Worm (Caenorhabditis elegans): ENCODE measurements around the gene ZK1058.3.

The ZK1058.3 gene

DNA sequence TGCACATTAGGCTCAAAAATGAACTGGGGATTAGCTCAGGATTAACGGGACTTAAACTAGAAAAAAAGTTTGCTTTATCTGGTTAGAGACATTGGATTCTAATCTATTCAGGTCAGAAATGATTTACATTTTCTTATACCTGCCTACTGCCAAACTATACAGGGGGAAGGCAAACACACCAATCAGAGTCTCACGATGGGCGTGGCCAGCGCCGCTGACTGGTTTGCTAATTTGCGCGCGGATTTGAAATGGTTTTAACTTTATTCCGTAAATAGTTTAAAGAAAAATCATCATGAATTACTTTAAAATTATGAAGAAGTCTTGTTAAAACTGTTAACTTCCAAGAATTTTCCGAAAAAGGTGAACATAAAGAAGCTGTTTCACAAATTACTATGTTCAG is 20.3 kb upstream of the ZK1058.3 start:
- TF ChIP-seq dao-5 (tag; optimal IDR thresholded peaks at IDR 0.05) (no peak), W03F9.2 (tag; optimal IDR thresholded peaks at IDR 0.05) (no peak), him-1 (tag; optimal IDR thresholded peaks at IDR 0.05) (no peak)

- TF ChIP-seq dao-5 (tag; optimal IDR thresholded peaks at IDR 0.05): no peak
- TF ChIP-seq him-1 (tag; optimal IDR thresholded peaks at IDR 0.05): peak; percentile 37
Measured at ce11 chrIII:3898850-3899249, 19.8 kb upstream of the ZK1058.3 start.

DNA sequence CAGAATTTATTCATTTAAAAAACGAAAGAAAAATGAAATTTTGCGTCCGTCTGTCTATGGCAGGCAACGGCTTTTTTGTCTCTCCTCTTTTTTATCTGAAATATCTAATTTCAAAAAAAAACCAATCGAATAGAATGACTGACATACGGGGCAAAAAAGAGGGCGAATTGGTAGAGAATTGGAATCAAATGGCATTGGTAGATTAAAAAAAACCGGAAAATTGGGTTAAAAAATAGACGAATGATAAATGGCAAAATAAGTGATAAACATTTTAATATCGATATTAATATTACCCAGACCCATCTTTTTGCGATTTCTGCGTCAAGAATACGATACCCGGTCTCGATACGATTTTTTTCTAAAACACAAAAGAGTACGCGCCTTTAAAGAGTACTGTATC is 17.1 kb upstream of the ZK1058.3 start, which contains the start of gene tir-1:
Gene tir-1 (minus strand): TSS at position 101 of the 400 bp plus-strand sequence.
- TF ChIP-seq him-1 (tag; optimal IDR thresholded peaks at IDR 0.05) (no peak), W03F9.2 (tag; optimal IDR thresholded peaks at IDR 0.05) (no peak), dao-5 (tag; optimal IDR thresholded peaks at IDR 0.05) (no peak)

DNA sequence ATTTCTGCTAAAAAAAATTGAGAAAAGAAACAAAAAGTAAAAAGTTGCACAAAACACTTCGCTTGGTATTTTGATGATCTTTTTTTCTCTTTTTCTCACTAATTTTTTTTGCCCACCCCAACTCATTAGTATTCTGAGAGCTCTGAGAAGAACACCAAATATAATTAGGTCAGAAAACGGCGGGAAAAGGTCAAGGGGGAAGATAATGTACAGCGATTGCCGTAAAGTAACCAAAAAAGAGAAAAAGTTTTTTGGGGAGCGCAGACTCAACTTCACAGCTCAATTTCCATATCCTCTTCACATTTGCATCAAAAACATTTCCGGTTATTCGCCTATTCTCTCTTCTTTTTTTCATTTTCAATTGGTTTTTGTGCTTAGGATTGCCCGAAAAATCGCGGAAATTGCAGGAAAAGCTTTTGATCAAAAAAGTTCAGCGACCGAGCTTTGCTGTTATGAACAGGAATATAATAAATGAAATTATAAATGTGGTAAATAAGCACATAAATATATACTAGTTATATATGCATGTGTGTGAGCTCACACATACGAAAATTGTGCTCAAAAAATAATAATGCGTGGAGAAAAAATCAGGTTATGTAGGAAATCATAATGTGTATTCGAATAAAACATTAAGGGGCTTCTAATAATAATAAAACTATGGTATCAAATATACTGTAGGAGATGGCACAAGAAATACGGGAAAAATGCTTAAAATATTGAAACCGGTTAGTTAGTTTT is 15.9 kb upstream of the ZK1058.3 start:
- TF ChIP-seq W03F9.2 (tag; optimal IDR thresholded peaks at IDR 0.05): no peak
- TF ChIP-seq dao-5 (tag; optimal IDR thresholded peaks at IDR 0.05): no peak
- no peak for TF ChIP-seq him-1 (tag; optimal IDR thresholded peaks at IDR 0.05)

DNA sequence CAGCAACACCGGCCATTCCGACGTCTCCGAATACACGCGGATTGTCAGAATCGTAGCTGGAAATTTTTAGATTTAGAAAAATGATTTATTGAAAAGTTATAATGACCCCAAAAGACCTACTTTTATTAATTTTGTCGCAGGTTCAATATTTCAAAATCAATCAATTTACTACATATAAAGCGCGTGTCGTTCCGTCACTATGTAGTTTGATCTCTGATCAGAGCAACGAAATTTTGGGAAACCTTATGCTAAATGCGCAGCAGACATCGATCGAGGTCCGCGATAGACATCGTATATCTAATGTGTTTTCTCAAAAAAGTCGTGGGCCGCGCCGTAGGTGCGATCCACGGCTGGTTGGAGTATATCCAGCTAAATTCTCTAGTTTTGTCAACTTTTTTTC is 12.2 kb upstream of the ZK1058.3 start:
- TF ChIP-seq dao-5 (tag; optimal IDR thresholded peaks at IDR 0.05) (no peak), him-1 (tag; optimal IDR thresholded peaks at IDR 0.05) (no peak), W03F9.2 (tag; optimal IDR thresholded peaks at IDR 0.05) (no peak)

- TF ChIP-seq dao-5 (tag; optimal IDR thresholded peaks at IDR 0.05) (no peak), W03F9.2 (tag; optimal IDR thresholded peaks at IDR 0.05) (no peak), him-1 (tag; optimal IDR thresholded peaks at IDR 0.05) (no peak)
Measured at ce11 chrIII:3907587-3907986, 11.1 kb upstream of the ZK1058.3 start, which contains the start of gene mmcm-1. Gene mmcm-1 (minus strand): TSS chrIII:3907687.

DNA sequence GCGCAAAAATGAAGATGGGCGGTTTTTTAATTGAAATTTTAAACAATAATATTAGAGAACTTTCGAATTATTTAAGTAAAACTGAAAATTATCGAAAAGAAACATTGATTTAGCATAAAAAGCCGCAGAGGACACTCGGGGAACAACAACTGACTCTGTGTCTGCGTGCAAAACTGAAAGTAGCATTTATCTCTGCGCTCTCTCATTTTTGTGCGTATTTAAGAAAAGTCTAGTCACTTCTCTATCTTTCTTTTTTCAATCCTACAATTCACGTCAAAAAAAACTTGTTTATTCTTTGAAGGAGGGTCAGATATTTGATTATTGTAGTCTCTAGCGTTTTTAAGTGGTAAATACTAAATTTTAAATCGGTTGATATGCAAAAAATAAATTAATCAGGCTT is 10.5 kb upstream of the ZK1058.3 start:
- no peak for TF ChIP-seq dao-5 (tag; optimal IDR thresholded peaks at IDR 0.05)
- peak; percentile 25 for TF ChIP-seq W03F9.2 (tag; optimal IDR thresholded peaks at IDR 0.05)
- no peak for TF ChIP-seq him-1 (tag; optimal IDR thresholded peaks at IDR 0.05)

- TF ChIP-seq W03F9.2 (tag; optimal IDR thresholded peaks at IDR 0.05) (no peak), dao-5 (tag; optimal IDR thresholded peaks at IDR 0.05) (no peak), him-1 (tag; optimal IDR thresholded peaks at IDR 0.05) (no peak)
Measured at ce11 chrIII:3914049-3914448, 4.6 kb upstream of the ZK1058.3 start, which contains the start of gene pat-3. Gene pat-3 (minus strand): TSS chrIII:3914149.

DNA sequence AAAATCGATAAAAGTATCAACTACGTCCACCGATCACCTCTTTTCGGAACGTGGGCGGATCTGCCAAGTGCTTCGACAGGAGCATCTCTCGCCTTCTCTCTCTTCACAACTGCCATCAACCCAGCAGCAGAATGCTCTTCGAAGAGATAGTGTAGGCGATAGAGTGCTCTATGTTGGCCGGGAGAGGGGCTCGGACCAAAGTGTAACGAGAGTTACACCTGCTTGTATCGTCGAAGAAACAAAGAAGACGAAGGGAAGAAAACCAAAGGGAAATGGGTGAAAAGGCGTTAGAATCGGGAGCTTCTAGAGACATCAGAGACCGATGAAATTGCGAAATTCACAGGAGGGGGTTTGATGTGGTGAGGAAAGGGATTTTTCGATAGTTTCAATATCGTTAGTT is 3.8 kb upstream of the ZK1058.3 start:
- TF ChIP-seq him-1 (tag; optimal IDR thresholded peaks at IDR 0.05) (no peak), dao-5 (tag; optimal IDR thresholded peaks at IDR 0.05) (no peak), W03F9.2 (tag; optimal IDR thresholded peaks at IDR 0.05) (no peak)

DNA sequence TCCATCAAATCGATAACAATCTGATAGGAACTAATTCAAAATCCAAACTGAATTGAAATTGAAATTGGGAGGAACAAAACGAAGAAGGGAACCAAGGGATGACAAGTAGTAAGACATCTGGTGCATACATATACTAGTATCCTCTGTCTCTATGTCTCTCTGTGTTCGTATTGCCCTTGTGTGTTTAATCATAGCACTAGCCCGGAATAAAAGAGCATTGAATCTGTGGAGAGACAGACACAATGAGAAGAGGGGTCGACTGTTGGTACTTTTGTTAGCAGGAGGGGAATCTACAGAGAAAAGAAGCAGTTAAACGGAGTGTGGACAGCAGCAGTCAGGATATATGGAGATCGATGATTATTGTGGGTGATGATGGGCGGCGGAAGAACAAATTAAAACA is 3.0 kb upstream of the ZK1058.3 start:
- TF ChIP-seq W03F9.2 (tag; optimal IDR thresholded peaks at IDR 0.05) (no peak), dao-5 (tag; optimal IDR thresholded peaks at IDR 0.05) (no peak), him-1 (tag; optimal IDR thresholded peaks at IDR 0.05) (no peak)

DNA sequence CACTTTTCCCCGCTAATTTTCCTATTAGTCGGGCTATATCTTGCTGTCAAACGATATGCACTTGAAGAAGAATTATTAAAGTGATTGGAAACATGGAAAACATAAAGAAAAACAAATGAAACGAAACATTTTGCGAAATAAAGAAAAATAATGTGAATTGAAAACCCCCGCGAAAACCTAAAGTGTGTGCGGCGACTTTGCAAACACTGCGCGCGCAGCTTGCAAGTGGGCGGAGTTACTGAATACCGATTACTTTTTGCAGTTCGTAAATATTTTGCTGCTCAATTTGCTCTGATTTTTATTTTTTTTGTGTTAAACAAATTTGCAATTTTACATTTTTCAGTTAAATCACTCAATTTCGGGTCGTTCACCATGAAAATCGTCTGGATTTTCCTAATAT is 2.0 kb upstream of the ZK1058.3 start, which contains the start of gene ccdc-47:
Gene ccdc-47 (plus strand): TSS at position 344 of the 400 bp plus-strand sequence.
- TF ChIP-seq dao-5 (tag; optimal IDR thresholded peaks at IDR 0.05): no peak
- peak; percentile 85 for TF ChIP-seq W03F9.2 (tag; optimal IDR thresholded peaks at IDR 0.05)

DNA sequence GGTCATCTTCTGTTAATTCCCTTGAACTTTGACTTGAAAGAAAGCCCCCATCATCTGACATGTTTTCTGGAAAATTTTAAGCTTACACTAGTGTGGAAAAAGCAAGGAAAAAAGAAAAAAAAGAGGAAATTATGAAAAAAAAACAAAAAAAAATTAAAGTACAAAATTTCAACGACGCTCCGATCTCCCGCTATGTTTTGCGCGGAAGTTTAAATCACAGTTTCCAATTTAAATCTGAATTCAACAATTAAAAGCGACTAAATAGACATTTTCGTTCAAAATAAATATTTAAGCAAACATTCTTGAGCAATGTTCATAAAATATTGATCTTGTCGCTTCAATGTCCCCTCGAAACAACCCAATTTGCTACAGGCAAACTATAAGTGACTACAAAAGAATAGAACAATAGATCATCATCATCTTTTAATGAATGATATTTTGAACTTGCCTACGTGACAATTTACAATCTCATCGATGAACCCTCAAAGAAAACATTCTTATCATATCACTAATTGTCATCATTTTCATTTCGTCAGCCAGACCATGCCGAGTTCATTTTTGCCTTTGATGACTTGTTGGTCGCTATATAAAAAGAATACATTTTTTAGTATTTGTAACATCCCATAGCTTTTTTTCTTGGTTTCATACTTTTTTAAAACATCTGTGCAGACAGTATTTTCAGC is 3.1 kb downstream of the ZK1058.3 start, which contains the start of the genes metl-6 and nit-1:
Gene metl-6 (minus strand): TSS at position 66 of the 683 bp plus-strand sequence.
Gene nit-1 (plus strand): TSS at position 562 of the 683 bp plus-strand sequence.
- TF ChIP-seq him-1 (tag; optimal IDR thresholded peaks at IDR 0.05) (no peak), W03F9.2 (tag; optimal IDR thresholded peaks at IDR 0.05) (no peak), dao-5 (tag; optimal IDR thresholded peaks at IDR 0.05) (no peak)

ce11 chrIII:3926116-3926515 is 7.4 kb downstream of the ZK1058.3 start, which contains the start of gene ZK1058.9:
Gene ZK1058.9 (minus strand): TSS chrIII:3926216.
- TF ChIP-seq W03F9.2 (tag; optimal IDR thresholded peaks at IDR 0.05): no peak
- no peak for TF ChIP-seq him-1 (tag; optimal IDR thresholded peaks at IDR 0.05)
- TF ChIP-seq dao-5 (tag; optimal IDR thresholded peaks at IDR 0.05): no peak

ce11 chrIII:3926801-3927200 is 8.1 kb downstream of the ZK1058.3 start:
- TF ChIP-seq him-1 (tag; optimal IDR thresholded peaks at IDR 0.05) (no peak), dao-5 (tag; optimal IDR thresholded peaks at IDR 0.05) (no peak), W03F9.2 (tag; optimal IDR thresholded peaks at IDR 0.05) (no peak)
